Worm (Caenorhabditis elegans) whole organism, L2 larva: ENCODE results near the gene cyn-10.

Experiments used
- F13H6.1 ChIP-seq: sonication (generic microtip); optimal IDR thresholded peaks from 2 replicates; lab custom pipeline; 2016; ENCODE audit warnings: missing genetic modification characterization, missing compliant biosample characterization
- R02D3.7 ChIP-seq: fragments of 150-350 bp; optimal IDR thresholded peaks from 2 replicates; lab custom pipeline; 2014; ENCODE audit warnings: missing biosample characterization, missing genetic modification characterization
- aly-2 ChIP-seq: fragments of 150-350 bp; optimal IDR thresholded peaks from 2 replicates; lab custom pipeline; 2014; ENCODE audit warnings: missing biosample characterization, missing genetic modification characterization
- elt-3 ChIP-seq: sonication (generic microtip); optimal IDR thresholded peaks from 2 replicates; lab custom pipeline; 2017; ENCODE audit warnings: missing biosample characterization, missing genetic modification characterization
- mab-5 ChIP-seq: fragments of 150-350 bp; optimal IDR thresholded peaks from 2 replicates; lab custom pipeline; 2014; ENCODE audit warnings: missing biosample characterization, missing genetic modification characterization
- mdl-1 ChIP-seq, 2 experiments: fragments of 150-350 bp in 1 of 2; sonication (generic microtip) in 1 of 2; optimal IDR thresholded peaks; 2 replicates each; lab custom pipeline; 2017; ENCODE audit warnings: missing biosample characterization in 2 of 2, missing genetic modification characterization in 2 of 2
- nhr-12 ChIP-seq: fragments of 150-350 bp; optimal IDR thresholded peaks from 2 replicates; lab custom pipeline; 2014; ENCODE audit warnings: missing biosample characterization, missing genetic modification characterization
- nhr-23 ChIP-seq: fragments of 150-350 bp; optimal IDR thresholded peaks from 2 replicates; lab custom pipeline; 2014; ENCODE audit warnings: missing biosample characterization, missing genetic modification reagents, missing genetic modification characterization
- nhr-237 ChIP-seq: fragments of 150-350 bp; optimal IDR thresholded peaks from 2 replicates; lab custom pipeline; 2014; ENCODE audit warnings: missing biosample characterization, missing genetic modification characterization
- nhr-25 ChIP-seq: fragments of 150-350 bp; sonication (generic microtip); optimal IDR thresholded peaks from 3 replicates; lab custom pipeline; 2014; ENCODE audit warnings: missing biosample characterization, missing genetic modification characterization
- skn-1 ChIP-seq: sonication (generic microtip); optimal IDR thresholded peaks from 2 replicates; lab custom pipeline; 2017; ENCODE audit warnings: missing biosample characterization, missing genetic modification characterization
- snpc-4 ChIP-seq: fragments of 150-350 bp; optimal IDR thresholded peaks from 2 replicates; lab custom pipeline; 2014; ENCODE audit warnings: missing biosample characterization, missing genetic modification characterization
- unc-55 ChIP-seq: fragments of 150-350 bp; sonication (generic microtip); optimal IDR thresholded peaks from 3 replicates; lab custom pipeline; 2014; ENCODE audit warnings: missing biosample characterization, missing genetic modification reagents, missing genetic modification characterization

DNA sequence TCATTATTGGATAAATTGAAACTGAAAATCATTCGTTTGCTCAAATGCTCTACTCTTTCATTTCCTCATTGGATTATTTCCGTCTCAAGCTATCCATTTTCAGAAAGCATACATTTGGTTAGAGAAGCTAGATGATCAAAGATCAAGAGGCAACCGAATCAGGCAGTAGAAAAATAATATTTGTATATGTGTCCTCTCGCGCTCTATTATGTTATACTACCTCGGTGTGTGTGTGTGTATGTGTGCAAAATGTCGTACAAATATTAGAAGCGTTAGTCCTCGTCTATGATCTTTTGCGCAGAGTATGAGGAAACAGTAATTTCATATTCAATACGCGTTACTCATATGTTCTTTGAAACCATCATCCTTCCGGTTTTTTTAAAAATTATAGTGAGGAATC, 23.9 kb upstream of the cyn-10 start:
- TF ChIP-seq nhr-23 (tag; lab: Kevin White, UChicago): no peak
- no peak for TF ChIP-seq unc-55
- no peak for TF ChIP-seq aly-2 (tag; lab: Kevin White, UChicago)
- no peak for TF ChIP-seq mab-5
- no peak for TF ChIP-seq mdl-1 (tag; optimal IDR thresholded peaks at IDR 0.05; lab: Kevin White, UChicago)
- no peak for TF ChIP-seq F13H6.1 (tag; lab: Kevin White, UChicago)
- TF ChIP-seq elt-3 (tag; lab: Kevin White, UChicago): no peak
- TF ChIP-seq snpc-4 (tag; lab: Kevin White, UChicago): no peak
- no peak for TF ChIP-seq skn-1 (tag; lab: Kevin White, UChicago)
- no peak for TF ChIP-seq nhr-237 (tag; lab: Kevin White, UChicago)
- TF ChIP-seq nhr-25 (tag; lab: Kevin White, UChicago): no peak
- no peak for TF ChIP-seq nhr-12 (tag; lab: Kevin White, UChicago)
- no peak for TF ChIP-seq R02D3.7 (tag; lab: Kevin White, UChicago)
